Worm (Caenorhabditis elegans): ENCODE measurements around the gene cept-1.

cept-1 gene

DNA sequence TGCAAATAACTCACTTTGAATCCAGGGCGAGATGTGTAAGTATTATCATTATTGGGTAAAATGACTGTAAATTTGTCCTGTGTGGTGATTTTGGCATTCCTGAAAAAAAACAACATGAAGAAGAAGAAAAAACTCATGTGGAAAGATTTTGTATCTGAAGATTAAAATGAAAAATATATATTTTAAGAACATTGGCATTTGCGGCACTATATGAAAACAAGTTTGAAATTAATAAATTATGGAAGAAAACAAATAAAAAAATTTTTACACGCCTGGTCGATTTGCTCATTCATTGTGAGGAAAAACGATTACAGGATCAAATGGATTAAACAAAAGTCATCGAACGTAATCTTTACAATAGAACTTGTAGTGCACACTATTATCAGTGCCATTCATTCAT, 7.8 kb downstream of the cept-1 start, which contains the start of gene ilc-17.1:
TSS of gene ilc-17.1 (minus strand) at position 101 of the 400 bp plus-strand sequence.
- TF ChIP-seq egl-27 (tag; optimal IDR thresholded peaks at IDR 0.05) (no peak), tbx-2 (tag; optimal IDR thresholded peaks at IDR 0.05) (no peak), aly-2 (tag; optimal IDR thresholded peaks at IDR 0.05) (no peak), F16B12.6 (tag; optimal IDR thresholded peaks at IDR 0.05) (no peak), tlp-1 (tag; optimal IDR thresholded peaks at IDR 0.05) (no peak)

DNA sequence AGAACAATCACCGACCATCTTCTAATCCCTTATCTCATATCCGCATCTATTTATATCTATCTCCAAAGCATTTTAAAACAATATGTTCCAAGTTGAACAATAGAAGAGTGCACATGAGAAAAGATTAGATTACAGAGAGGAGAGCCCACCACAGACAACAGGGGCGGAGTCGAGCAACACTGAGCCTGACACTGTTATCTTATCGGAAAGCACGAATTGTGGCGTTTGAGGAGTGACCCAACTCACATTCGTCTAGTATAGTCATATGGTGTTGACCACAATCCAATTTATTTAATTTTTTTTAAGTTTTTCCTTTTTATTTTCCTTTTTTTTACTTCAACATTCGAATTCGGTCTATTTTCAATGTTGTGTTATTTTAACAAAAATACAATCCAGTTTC, 18.8 kb downstream of the cept-1 start:
- peak; percentile 80 for TF ChIP-seq elt-2 (tag; optimal IDR thresholded peaks at IDR 0.05)
- no peak for TF ChIP-seq unc-86 (tag; optimal IDR thresholded peaks at IDR 0.05)

DNA sequence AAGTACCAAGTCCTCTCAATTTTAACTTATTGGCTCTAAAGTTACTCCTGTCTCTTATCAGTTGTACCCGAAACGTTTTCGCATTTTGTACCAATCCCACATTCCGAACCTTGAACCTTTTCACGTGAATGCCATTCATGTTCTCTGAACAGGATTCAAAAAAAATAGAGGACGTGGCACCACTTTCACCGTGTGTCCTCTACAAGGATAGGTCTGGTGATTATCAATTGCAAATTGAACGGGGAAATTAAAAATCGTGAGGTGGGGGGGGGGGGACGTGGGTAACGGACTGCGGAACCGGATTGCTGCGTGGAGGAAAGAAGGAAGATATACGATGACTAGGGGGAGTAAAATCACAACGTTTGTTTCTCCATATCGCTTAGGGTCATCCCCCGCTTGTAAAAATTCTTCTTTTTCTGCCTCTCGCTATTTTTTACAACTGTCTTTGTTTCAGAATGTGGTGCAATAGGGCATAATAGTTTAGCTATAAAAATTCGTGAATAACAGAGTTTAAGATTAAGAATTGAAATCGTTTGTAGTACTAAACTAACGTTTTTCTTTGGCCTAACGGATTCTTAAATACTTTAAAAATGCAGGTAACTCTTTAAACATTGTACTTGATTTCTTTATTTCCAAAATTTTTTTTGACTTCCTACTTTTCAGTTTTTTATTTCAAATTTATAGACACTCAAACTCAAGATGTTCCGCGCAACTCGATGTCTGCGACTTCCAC, 20.0 kb downstream of the cept-1 start, which contains the start of gene alh-13:
TSS of gene alh-13 (plus strand) at position 683 of the 733 bp plus-strand sequence.
- TF ChIP-seq blmp-1 (tag; optimal IDR thresholded peaks at IDR 0.05) (peak; percentile 72), snu-23 (GFP tag; optimal IDR thresholded peaks at IDR 0.05) (no peak), nhr-19 (GFP tag; conservative IDR thresholded peaks at IDR 0.05) (peak; percentile 31), fkh-8 (tag; optimal IDR thresholded peaks at IDR 0.05) (no peak), lin-14 (GFP tag; optimal IDR thresholded peaks at IDR 0.05) (no peak), nhr-20 (tag; optimal IDR thresholded peaks at IDR 0.05) (peak; percentile 17), efl-1 (optimal IDR thresholded peaks at IDR 0.05) (no peak), efl-1 (GFP tag; optimal IDR thresholded peaks at IDR 0.05 in 1 of 2) (peak in 1 of 2 experiments; percentile 10), efl-3 (GFP tag; optimal IDR thresholded peaks at IDR 0.05) (no peak), nhr-90 (tag; optimal IDR thresholded peaks at IDR 0.05; ENCODE audit: poor library complexity) (no peak), unc-98 (GFP tag; IDR thresholded peaks at IDR 0.05) (no peak), nhr-28 (tag; optimal IDR thresholded peaks at IDR 0.05) (no peak), elt-2 (tag; optimal IDR thresholded peaks at IDR 0.05) (peak; percentile 28), dpl-1 (GFP tag; optimal IDR thresholded peaks at IDR 0.05) (no peak), egl-13 (tag; optimal IDR thresholded peaks at IDR 0.05) (no peak), sup-37 (GFP tag; optimal IDR thresholded peaks at IDR 0.05) (no peak), mdl-1 (tag; optimal IDR thresholded peaks at IDR 0.05) (peak in 1 of 2 experiments; percentile 28), elt-3 (tag; optimal IDR thresholded peaks at IDR 0.05) (peak in 1 of 6 experiments; percentile 58), ceh-82 (tag; optimal IDR thresholded peaks at IDR 0.05) (no peak), nhr-85 (tag) (peak; percentile 45)

DNA sequence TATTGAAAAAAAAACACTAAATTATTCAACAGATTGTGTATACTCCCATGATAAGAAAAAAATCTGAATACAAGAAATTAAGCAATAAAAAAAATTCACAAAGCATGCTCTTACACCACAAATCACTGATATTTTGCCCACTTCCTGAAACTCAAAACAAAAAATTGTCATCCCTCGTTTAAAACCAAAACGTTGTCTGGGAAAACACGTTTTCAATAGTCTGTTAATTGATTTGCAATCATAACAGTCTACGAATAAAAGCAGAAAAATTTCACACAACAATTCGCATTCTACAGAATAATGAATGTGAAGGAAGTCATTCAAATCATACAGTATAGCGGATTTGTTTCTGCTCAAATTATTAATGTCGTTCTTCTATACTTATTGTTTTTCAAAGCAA, 25.7 kb downstream of the cept-1 start, which contains the start of gene str-124:
TSS of gene str-124 (plus strand) at position 301 of the 400 bp plus-strand sequence.
- no peak for TF ChIP-seq skn-1 (tag; optimal IDR thresholded peaks at IDR 0.05)
- no peak for TF ChIP-seq efl-3 (GFP tag; optimal IDR thresholded peaks at IDR 0.05)
- no peak for TF ChIP-seq ceh-90 (tag; optimal IDR thresholded peaks at IDR 0.05)
- no peak for TF ChIP-seq irx-1 (tag; optimal IDR thresholded peaks at IDR 0.05)
- no peak for TF ChIP-seq nhr-76 (tag; optimal IDR thresholded peaks at IDR 0.05)
- no peak for TF ChIP-seq ceh-82 (tag; optimal IDR thresholded peaks at IDR 0.05)
- no peak for TF ChIP-seq fkh-8 (tag; optimal IDR thresholded peaks at IDR 0.05)
- no peak for TF ChIP-seq grh-1 (GFP tag; IDR thresholded peaks at IDR 0.05)
- TF ChIP-seq ces-1 (GFP tag; optimal IDR thresholded peaks at IDR 0.05) = no peak
- TF ChIP-seq hpl-2 (GFP tag; optimal IDR thresholded peaks at IDR 0.05) = no peak
- TF ChIP-seq dpl-1 (GFP tag; optimal IDR thresholded peaks at IDR 0.05) = no peak
- no peak for TF ChIP-seq nhr-11 (tag; optimal IDR thresholded peaks at IDR 0.05)
- no peak for TF ChIP-seq unc-98 (GFP tag; IDR thresholded peaks at IDR 0.05)
- TF ChIP-seq alr-1 (tag; optimal IDR thresholded peaks at IDR 0.05; ENCODE audit: borderline replicate concordance) = no peak
- TF ChIP-seq snu-23 (GFP tag; optimal IDR thresholded peaks at IDR 0.05) = no peak
- TF ChIP-seq fkh-4 (tag; optimal IDR thresholded peaks at IDR 0.05; ENCODE audit: borderline replicate concordance) = no peak
- no peak for TF ChIP-seq pag-3 (tag; optimal IDR thresholded peaks at IDR 0.05; ENCODE audit: borderline replicate concordance, insufficient read depth)

Measured in whole organism, L1 larva.